Worm (Caenorhabditis elegans): ENCODE data around the gene B0361.14.
A peak's percentile ranks its signal among the peaks of the same experiment; 100 is the strongest.

Gene B0361.14

DNA sequence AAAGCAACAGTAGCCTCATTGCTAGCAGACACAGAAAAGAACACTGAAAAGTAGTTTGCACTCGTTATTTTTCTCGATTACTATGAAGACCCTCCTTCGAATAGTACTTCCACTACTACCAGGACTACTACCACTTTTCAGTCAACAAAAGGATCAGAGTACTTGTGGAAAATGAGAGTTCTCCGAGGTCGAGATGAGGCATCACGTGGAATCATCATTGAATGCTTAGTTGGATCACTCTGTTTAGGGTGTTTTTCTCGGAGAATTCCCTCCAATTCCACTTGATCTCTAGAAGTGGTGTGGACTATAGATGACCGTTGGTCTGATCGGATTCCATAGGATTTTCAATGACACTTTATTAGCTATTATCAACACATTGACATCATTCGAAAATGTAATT, 1.4 kb upstream of the B0361.14 start:
- TF ChIP-seq nhr-20 (tag; optimal IDR thresholded peaks at IDR 0.05), result peak; percentile 40
- peak in 1 of 6 experiments; percentile 2 for TF ChIP-seq elt-3 (tag; optimal IDR thresholded peaks at IDR 0.05)
- no peak for TF ChIP-seq hpl-2 (GFP tag; optimal IDR thresholded peaks at IDR 0.05)
- TF ChIP-seq lin-39 (tag; optimal IDR thresholded peaks at IDR 0.05), result no peak
- TF ChIP-seq lsy-2 (tag; optimal IDR thresholded peaks at IDR 0.05), result peak in 1 of 2 experiments; percentile 17
- TF ChIP-seq egl-27 (tag; optimal IDR thresholded peaks at IDR 0.05), result no peak
- no peak for TF ChIP-seq nhr-76 (tag; optimal IDR thresholded peaks at IDR 0.05)
- TF ChIP-seq lin-14 (GFP tag; optimal IDR thresholded peaks at IDR 0.05), result peak; percentile 44
- TF ChIP-seq lin-35 (GFP tag; optimal IDR thresholded peaks at IDR 0.05), result peak in 1 of 2 experiments; percentile 38
- TF ChIP-seq blmp-1 (tag; optimal IDR thresholded peaks at IDR 0.05), result peak; percentile 82
- no peak for TF ChIP-seq nhr-237 (tag; optimal IDR thresholded peaks at IDR 0.05)
- TF ChIP-seq nhr-19 (GFP tag; conservative IDR thresholded peaks at IDR 0.05), result peak; percentile 33
- peak; percentile 32; the same call in 1 of the 2 replicates for TF ChIP-seq grh-1 (GFP tag; IDR thresholded peaks at IDR 0.05)
- peak; percentile 87 for TF ChIP-seq nhr-85 (tag)
- peak; percentile 4 for TF ChIP-seq snu-23 (GFP tag; optimal IDR thresholded peaks at IDR 0.05)
- no peak for TF ChIP-seq fkh-8 (tag; optimal IDR thresholded peaks at IDR 0.05)
- no peak for TF ChIP-seq lir-3 (tag; optimal IDR thresholded peaks at IDR 0.05; ENCODE audit: poor library complexity)
- TF ChIP-seq efl-1 (optimal IDR thresholded peaks at IDR 0.05), result no peak
- peak in 1 of 2 experiments; percentile 73 for TF ChIP-seq efl-1 (GFP tag; optimal IDR thresholded peaks at IDR 0.05 in 1 of 2)

ce11 chrIII:7300169-7300568, 838 bp upstream of the B0361.14 start:
- no peak for TF ChIP-seq Y116A8C.19 (tag; optimal IDR thresholded peaks at IDR 0.05; ENCODE audit: borderline replicate concordance)
- TF ChIP-seq lir-3 (tag; optimal IDR thresholded peaks at IDR 0.05; ENCODE audit: poor library complexity), result no peak
- TF ChIP-seq tbx-2 (tag; optimal IDR thresholded peaks at IDR 0.05), result peak; percentile 63
- no peak for TF ChIP-seq ztf-4 (tag; optimal IDR thresholded peaks at IDR 0.05)
- TF ChIP-seq unc-98 (GFP tag; IDR thresholded peaks at IDR 0.05), result no peak
- TF ChIP-seq efl-3 (GFP tag; optimal IDR thresholded peaks at IDR 0.05), result peak; percentile 38
- TF ChIP-seq lin-14 (GFP tag; optimal IDR thresholded peaks at IDR 0.05), result peak; percentile 81
- TF ChIP-seq ces-1 (GFP tag; optimal IDR thresholded peaks at IDR 0.05), result no peak
- no peak for TF ChIP-seq sup-37 (GFP tag; optimal IDR thresholded peaks at IDR 0.05)
- TF ChIP-seq nhr-237 (tag; optimal IDR thresholded peaks at IDR 0.05), result no peak
- TF ChIP-seq grh-1 (GFP tag; IDR thresholded peaks at IDR 0.05), result peak; percentile 36; the same call in 1 of the 2 replicates
- TF ChIP-seq blmp-1 (tag; optimal IDR thresholded peaks at IDR 0.05), result peak; percentile 64
- TF ChIP-seq ceh-8 (GFP tag; optimal IDR thresholded peaks at IDR 0.05), result no peak
- no peak for TF ChIP-seq aly-2 (tag; optimal IDR thresholded peaks at IDR 0.05)
- no peak for TF ChIP-seq rnt-1 (tag; optimal IDR thresholded peaks at IDR 0.05)
- no peak for TF ChIP-seq zip-4 (GFP tag; optimal IDR thresholded peaks at IDR 0.05)
- TF ChIP-seq aha-1 (tag; optimal IDR thresholded peaks at IDR 0.05), result no peak
- no peak for TF ChIP-seq nhr-28 (tag; optimal IDR thresholded peaks at IDR 0.05)
- no peak for TF ChIP-seq unc-86 (tag; optimal IDR thresholded peaks at IDR 0.05)
- peak; percentile 85 for TF ChIP-seq nhr-71 (tag; optimal IDR thresholded peaks at IDR 0.05)
- no peak for TF ChIP-seq dsc-1 (tag; optimal IDR thresholded peaks at IDR 0.05)
- TF ChIP-seq snu-23 (GFP tag; optimal IDR thresholded peaks at IDR 0.05), result peak; percentile 59
- TF ChIP-seq nhr-77 (tag; optimal IDR thresholded peaks at IDR 0.05), result no peak
- TF ChIP-seq nhr-85 (tag), result peak; percentile 99
- TF ChIP-seq mep-1 (tag; optimal IDR thresholded peaks at IDR 0.05), result peak; percentile 46
- TF ChIP-seq lin-35 (GFP tag; optimal IDR thresholded peaks at IDR 0.05), result peak in 1 of 2 experiments; percentile 59
- no peak for TF ChIP-seq pag-3 (tag; optimal IDR thresholded peaks at IDR 0.05; ENCODE audit: borderline replicate concordance, insufficient read depth)
- TF ChIP-seq elt-3 (tag; optimal IDR thresholded peaks at IDR 0.05), result peak in 3 of 6 experiments; percentile 27 to 90 (median 89)
- TF ChIP-seq fkh-4 (tag; optimal IDR thresholded peaks at IDR 0.05; ENCODE audit: borderline replicate concordance), result no peak
- no peak for TF ChIP-seq swsn-7 (tag; optimal IDR thresholded peaks at IDR 0.05)
- TF ChIP-seq nhr-19 (GFP tag; conservative IDR thresholded peaks at IDR 0.05), result peak; percentile 57
- peak in 1 of 3 experiments; percentile 39 for TF ChIP-seq dpl-1 (GFP tag; optimal IDR thresholded peaks at IDR 0.05)
- peak; percentile 89 for TF ChIP-seq nhr-20 (tag; optimal IDR thresholded peaks at IDR 0.05)
- TF ChIP-seq efl-1 (optimal IDR thresholded peaks at IDR 0.05), result peak in 1 of 2 experiments; percentile 8
- TF ChIP-seq efl-1 (GFP tag; optimal IDR thresholded peaks at IDR 0.05 in 1 of 2), result peak in 1 of 2 experiments; percentile 85
- TF ChIP-seq ama-1 (optimal IDR thresholded peaks at IDR 0.05), result no peak
- TF ChIP-seq irx-1 (tag; optimal IDR thresholded peaks at IDR 0.05), result no peak
- TF ChIP-seq mef-2 (tag; optimal IDR thresholded peaks at IDR 0.05), result no peak
- TF ChIP-seq nhr-76 (tag; optimal IDR thresholded peaks at IDR 0.05), result no peak
- no peak for TF ChIP-seq ceh-88 (GFP tag; IDR thresholded peaks at IDR 0.05)
- TF ChIP-seq sox-4 (tag; optimal IDR thresholded peaks at IDR 0.05), result no peak
- TF ChIP-seq ztf-11 (tag; optimal IDR thresholded peaks at IDR 0.05), result no peak
- TF ChIP-seq hlh-17 (GFP tag; optimal IDR thresholded peaks at IDR 0.05; ENCODE audit: borderline replicate concordance), result no peak

All from whole organism, L1 larva.